Fruit fly (Drosophila melanogaster): Measurements from ENCODE around the gene CG3323.

Gene CG3323

DNA sequence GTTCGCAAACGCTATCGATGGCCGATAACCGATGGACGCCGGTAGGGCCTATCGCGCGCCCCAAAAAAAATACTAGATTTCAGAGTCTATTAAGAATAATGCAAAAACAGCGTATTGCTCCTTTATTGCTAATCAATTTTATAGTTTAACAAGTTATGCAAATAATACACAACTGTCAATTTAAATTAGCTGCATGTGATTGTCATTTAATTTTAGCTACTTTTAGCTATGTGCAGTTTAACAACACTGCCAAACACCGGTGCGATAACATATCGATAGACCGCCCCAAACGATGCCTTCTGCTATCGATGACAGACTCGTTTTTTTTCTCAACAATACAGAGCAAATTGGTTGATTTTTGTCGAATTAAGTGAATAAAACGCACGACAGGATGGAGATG, 3.5 kb upstream of the CG3323 start, which contains the start of the genes Cdk7 and snf (continued):
- TF ChIP-seq CG7786 (GFP tag; optimal IDR thresholded peaks at IDR 0.05) (peak; percentile 53), CG18011 (GFP tag; optimal IDR thresholded peaks at IDR 0.05) (peak; percentile 5), odd (GFP tag; optimal IDR thresholded peaks at IDR 0.05) (no peak), Antp (GFP tag; optimal IDR thresholded peaks at IDR 0.05) (peak; percentile 64), eve (GFP tag; optimal IDR thresholded peaks at IDR 0.05) (no peak), dati (GFP tag; IDR thresholded peaks at IDR 0.05) (no peak), phol (tag; optimal IDR thresholded peaks at IDR 0.05) (peak; percentile 60), en (GFP tag; optimal IDR thresholded peaks at IDR 0.05) (no peak), h (optimal IDR thresholded peaks at IDR 0.05) (no peak), chm (GFP tag; IDR thresholded peaks at IDR 0.05) (no peak), luna (GFP tag; optimal IDR thresholded peaks at IDR 0.05) (peak; percentile 26), pan (optimal IDR thresholded peaks at IDR 0.05) (no peak), pan (GFP tag; optimal IDR thresholded peaks at IDR 0.05 in 1 of 2, IDR thresholded peaks at IDR 0.05 in 1 of 2) (no peak), NC2β (GFP tag; optimal IDR thresholded peaks at IDR 0.05) (peak; percentile 25), CG12942 (GFP tag; optimal IDR thresholded peaks at IDR 0.05) (peak; percentile 24), Hmx (GFP tag; optimal IDR thresholded peaks at IDR 0.05) (no peak), CG31224 (GFP tag; IDR thresholded peaks at IDR 0.05) (no peak), CG17186 (GFP tag; optimal IDR thresholded peaks at IDR 0.05) (peak; percentile 96), CG5245 (GFP tag; optimal IDR thresholded peaks at IDR 0.05) (no peak), wek (GFP tag; optimal IDR thresholded peaks at IDR 0.05) (no peak), gcm (GFP tag; optimal IDR thresholded peaks at IDR 0.05) (no peak), stc (GFP tag; IDR thresholded peaks at IDR 0.05) (no peak), CG12236 (GFP tag; optimal IDR thresholded peaks at IDR 0.05) (peak; percentile 13), tup (GFP tag; optimal IDR thresholded peaks at IDR 0.05) (no peak), CG16815 (GFP tag; optimal IDR thresholded peaks at IDR 0.05) (no peak), cas (GFP tag; IDR thresholded peaks at IDR 0.05) (no peak), corto (GFP tag; optimal IDR thresholded peaks at IDR 0.05) (no peak), Optix (GFP tag; IDR thresholded peaks at IDR 0.05) (no peak), tin (GFP tag; optimal IDR thresholded peaks at IDR 0.05) (peak; percentile 30), CG9727 (GFP tag; optimal IDR thresholded peaks at IDR 0.05) (peak; percentile 27), unpg (GFP tag; optimal IDR thresholded peaks at IDR 0.05) (no peak), ham (GFP tag; IDR thresholded peaks at IDR 0.05) (no peak), sim (GFP tag; IDR thresholded peaks at IDR 0.05) (no peak), CG14860 (GFP tag; IDR thresholded peaks at IDR 0.05; ENCODE audit: partially characterized antibody) (peak; percentile 87; the same call in 2 of the 3 replicates), ewg (GFP tag; optimal IDR thresholded peaks at IDR 0.05) (peak; percentile 24), CG6175 (GFP tag; IDR thresholded peaks at IDR 0.05) (no peak), CG13894 (tag; optimal IDR thresholded peaks at IDR 0.05) (no peak), ATbp (GFP tag; optimal IDR thresholded peaks at IDR 0.05) (no peak), CG7839 (tag; optimal IDR thresholded peaks at IDR 0.05) (no peak), CG17361 (GFP tag; IDR thresholded peaks at IDR 0.05) (no peak), sd (tag; optimal IDR thresholded peaks at IDR 0.05) (no peak), Stat92E (GFP tag; optimal IDR thresholded peaks at IDR 0.05) (no peak), unc-4 (GFP tag; IDR thresholded peaks at IDR 0.05; ENCODE audit: partially characterized antibody) (peak; percentile 84), CG15479 (GFP tag; optimal IDR thresholded peaks at IDR 0.05) (no peak), CG3838 (GFP tag; optimal IDR thresholded peaks at IDR 0.05) (no peak), otp (GFP tag; IDR thresholded peaks at IDR 0.05) (no peak), Sin3A (optimal IDR thresholded peaks at IDR 0.05) (peak; percentile 95), CG30020 (tag; optimal IDR thresholded peaks at IDR 0.05) (peak; percentile 57), CG16779 (GFP tag; IDR thresholded peaks at IDR 0.05) (no peak), CG2875 (GFP tag; optimal IDR thresholded peaks at IDR 0.05) (no peak), fu2 (GFP tag; optimal IDR thresholded peaks at IDR 0.05) (peak; percentile 49), Dref (GFP tag; IDR thresholded peaks at IDR 0.05) (peak; percentile 91)
